Worm (Caenorhabditis elegans): ENCODE data around the gene B0310.6.
A peak's percentile ranks its signal among the peaks of the same experiment; 100 is the strongest.

ce11 chrX:535728-536127 lies 4.9 kb upstream of the B0310.6 start, which contains the start of gene F28C10.3:
- TF ChIP-seq hmbx-1 (tag; optimal IDR thresholded peaks at IDR 0.05) = no peak
- TF ChIP-seq ceh-13 (GFP tag; optimal IDR thresholded peaks at IDR 0.05) = no peak
- TF ChIP-seq hnd-1 (tag; optimal IDR thresholded peaks at IDR 0.05) = no peak
- no peak for TF ChIP-seq ceh-36 (tag; optimal IDR thresholded peaks at IDR 0.05)
- no peak for TF ChIP-seq flt-1 (GFP tag; IDR thresholded peaks at IDR 0.05)
- no peak for TF ChIP-seq B0310.2 (tag; optimal IDR thresholded peaks at IDR 0.05)
- no peak for TF ChIP-seq tbx-37 (GFP tag; conservative IDR thresholded peaks at IDR 0.05)
- no peak for TF ChIP-seq ama-1 (optimal IDR thresholded peaks at IDR 0.05)
- TF ChIP-seq ets-7 (tag; optimal IDR thresholded peaks at IDR 0.05) = no peak
- no peak for TF ChIP-seq aly-1 (tag; optimal IDR thresholded peaks at IDR 0.05)
- peak; percentile 61 for TF ChIP-seq F13C5.2 (tag; optimal IDR thresholded peaks at IDR 0.05)

Data from whole organism, early embryonic.